Worm (Caenorhabditis elegans) whole organism, L2 larva: ENCODE results near the gene Y61A9LA.1.
A peak's percentile ranks its signal among the peaks of the same experiment; 100 is the strongest.

Experiments
- C34F6.9 ChIP-seq: fragments of 150-350 bp; optimal IDR thresholded peaks from 2 replicates; lab custom pipeline; 2014; ENCODE audit warnings: missing biosample characterization, missing genetic modification characterization
- F13H6.1 ChIP-seq: sonication (generic microtip); optimal IDR thresholded peaks from 2 replicates; lab custom pipeline; 2016; ENCODE audit warnings: missing genetic modification characterization, missing compliant biosample characterization
- R02D3.7 ChIP-seq: fragments of 150-350 bp; optimal IDR thresholded peaks from 2 replicates; lab custom pipeline; 2014; ENCODE audit warnings: missing biosample characterization, missing genetic modification characterization
- Y55F3AM.14 ChIP-seq: fragments of 200-800 bp; sonication (Bioruptor generic); optimal IDR thresholded peaks from 2 replicates; lab custom pipeline; 2018; ENCODE audit warnings: mild to moderate bottlenecking, missing genetic modification characterization, missing compliant biosample characterization
- ZK546.5 ChIP-seq: sonication (generic microtip); optimal IDR thresholded peaks from 2 replicates; lab custom pipeline; 2017; ENCODE audit warnings: missing biosample characterization, missing genetic modification characterization
- alr-1 ChIP-seq: fragments of 150-350 bp; optimal IDR thresholded peaks from 2 replicates; lab custom pipeline; 2014; ENCODE audit warnings: missing biosample characterization, missing genetic modification characterization
- aly-2 ChIP-seq: fragments of 150-350 bp; optimal IDR thresholded peaks from 2 replicates; lab custom pipeline; 2014; ENCODE audit warnings: missing biosample characterization, missing genetic modification characterization
- ama-1 ChIP-seq: fragments of 150-350 bp; optimal IDR thresholded peaks from 2 replicates; lab custom pipeline; 2018; ENCODE audit warnings: inconsistent platforms
- blmp-1 ChIP-seq: sonication (generic microtip); optimal IDR thresholded peaks from 2 replicates; lab custom pipeline; 2017; ENCODE audit warnings: missing genetic modification characterization, mild to moderate bottlenecking, missing compliant biosample characterization, antibody characterized with exemption, moderate library complexity; ENCODE audit not compliant: insufficient read depth
- ceh-16 ChIP-seq: fragments of 150-350 bp; optimal IDR thresholded peaks from 2 replicates; lab custom pipeline; 2014; ENCODE audit warnings: missing biosample characterization, missing genetic modification characterization
- ceh-82 ChIP-seq: fragments of 150-350 bp; optimal IDR thresholded peaks from 2 replicates; lab custom pipeline; 2014; ENCODE audit warnings: missing biosample characterization, missing genetic modification characterization
- crh-2 ChIP-seq: sonication (generic microtip); optimal IDR thresholded peaks from 2 replicates; lab custom pipeline; 2017; ENCODE audit warnings: missing biosample characterization, missing genetic modification characterization
- dmd-4 ChIP-seq: sonication (generic microtip); optimal IDR thresholded peaks from 2 replicates; lab custom pipeline; 2017; ENCODE audit warnings: missing biosample characterization, missing genetic modification characterization
- elt-1 ChIP-seq: fragments of 150-350 bp; optimal IDR thresholded peaks from 2 replicates; lab custom pipeline; 2014; ENCODE audit warnings: missing biosample characterization, missing genetic modification characterization
- elt-3 ChIP-seq: sonication (generic microtip); optimal IDR thresholded peaks from 2 replicates; lab custom pipeline; 2017; ENCODE audit warnings: missing biosample characterization, missing genetic modification characterization
- fos-1 ChIP-seq: fragments of 150-350 bp; optimal IDR thresholded peaks from 2 replicates; lab custom pipeline; 2014; ENCODE audit warnings: missing biosample characterization, missing genetic modification characterization
- gmeb-1 ChIP-seq: fragments of 150-350 bp; optimal IDR thresholded peaks from 2 replicates; lab custom pipeline; 2014; ENCODE audit warnings: missing biosample characterization, missing genetic modification characterization
- lin-11 ChIP-seq: fragments of 150-350 bp; sonication (generic microtip); optimal IDR thresholded peaks from 2 replicates; lab custom pipeline; 2014; ENCODE audit warnings: missing biosample characterization, missing genetic modification characterization, inconsistent platforms, mixed read lengths
- lin-13 ChIP-seq: fragments of 150-350 bp; optimal IDR thresholded peaks from 2 replicates; lab custom pipeline; 2014; ENCODE audit warnings: missing biosample characterization, missing genetic modification reagents, missing genetic modification characterization
- mab-5 ChIP-seq: fragments of 150-350 bp; optimal IDR thresholded peaks from 2 replicates; lab custom pipeline; 2014; ENCODE audit warnings: missing biosample characterization, missing genetic modification characterization
- mdl-1 ChIP-seq, 2 experiments: fragments of 150-350 bp in 1 of 2; sonication (generic microtip) in 1 of 2; optimal IDR thresholded peaks; 2 replicates each; lab custom pipeline; 2017; ENCODE audit warnings: missing biosample characterization in 2 of 2, missing genetic modification characterization in 2 of 2
- nhr-10 ChIP-seq: sonication (generic microtip); optimal IDR thresholded peaks from 2 replicates; lab custom pipeline; 2017; ENCODE audit warnings: missing biosample characterization, missing genetic modification characterization
- nhr-11 ChIP-seq: fragments of 150-350 bp; optimal IDR thresholded peaks from 2 replicates; lab custom pipeline; 2014; ENCODE audit warnings: missing biosample characterization, missing genetic modification characterization
- nhr-12 ChIP-seq: fragments of 150-350 bp; optimal IDR thresholded peaks from 2 replicates; lab custom pipeline; 2014; ENCODE audit warnings: missing biosample characterization, missing genetic modification characterization
- nhr-129 ChIP-seq: fragments of 150-350 bp; optimal IDR thresholded peaks from 2 replicates; lab custom pipeline; 2014; ENCODE audit warnings: missing biosample characterization, missing genetic modification characterization
- nhr-21 ChIP-seq: fragments of 150-350 bp; optimal IDR thresholded peaks from 2 replicates; lab custom pipeline; 2014; ENCODE audit warnings: missing biosample characterization, missing genetic modification characterization
- nhr-23 ChIP-seq: fragments of 150-350 bp; optimal IDR thresholded peaks from 2 replicates; lab custom pipeline; 2014; ENCODE audit warnings: missing biosample characterization, missing genetic modification reagents, missing genetic modification characterization
- nhr-237 ChIP-seq: fragments of 150-350 bp; optimal IDR thresholded peaks from 2 replicates; lab custom pipeline; 2014; ENCODE audit warnings: missing biosample characterization, missing genetic modification characterization
- nhr-25 ChIP-seq: fragments of 150-350 bp; sonication (generic microtip); optimal IDR thresholded peaks from 3 replicates; lab custom pipeline; 2014; ENCODE audit warnings: missing biosample characterization, missing genetic modification characterization
- nhr-6 ChIP-seq: fragments of 150-350 bp; optimal IDR thresholded peaks from 2 replicates; lab custom pipeline; 2014; ENCODE audit warnings: missing biosample characterization, missing genetic modification characterization
- nhr-77 ChIP-seq: fragments of 150-350 bp; optimal IDR thresholded peaks from 2 replicates; lab custom pipeline; 2014; ENCODE audit warnings: missing biosample characterization, missing genetic modification characterization
- peb-1 ChIP-seq: fragments of 150-350 bp; optimal IDR thresholded peaks from 2 replicates; lab custom pipeline; 2014; ENCODE audit warnings: missing biosample characterization, missing genetic modification characterization
- sem-4 ChIP-seq: fragments of 150-350 bp; optimal IDR thresholded peaks from 2 replicates; lab custom pipeline; 2014; ENCODE audit warnings: missing biosample characterization, missing genetic modification reagents, missing genetic modification characterization
- skn-1 ChIP-seq: sonication (generic microtip); optimal IDR thresholded peaks from 2 replicates; lab custom pipeline; 2017; ENCODE audit warnings: missing biosample characterization, missing genetic modification characterization
- sma-3 ChIP-seq: sonication (generic microtip); optimal IDR thresholded peaks from 2 replicates; lab custom pipeline; 2016; ENCODE audit warnings: missing genetic modification reagents, missing genetic modification characterization, missing compliant biosample characterization
- sma-9 ChIP-seq, 2 experiments: fragments of 150-350 bp in 1 of 2; sonication (generic microtip) in 1 of 2; optimal IDR thresholded peaks; 2 replicates each; lab custom pipeline; 2014 to 2016; ENCODE audit warnings: missing genetic modification characterization in 2 of 2, mild to moderate bottlenecking in 1 of 2, missing biosample characterization in 1 of 2, missing compliant biosample characterization in 1 of 2, missing genetic modification reagents in 1 of 2, moderate library complexity in 1 of 2
- snpc-4 ChIP-seq: fragments of 150-350 bp; optimal IDR thresholded peaks from 2 replicates; lab custom pipeline; 2014; ENCODE audit warnings: missing biosample characterization, missing genetic modification characterization
- unc-39 ChIP-seq: fragments of 150-350 bp; optimal IDR thresholded peaks from 2 replicates; lab custom pipeline; 2014; ENCODE audit warnings: missing biosample characterization, missing genetic modification characterization
- unc-55 ChIP-seq: fragments of 150-350 bp; sonication (generic microtip); optimal IDR thresholded peaks from 3 replicates; lab custom pipeline; 2014; ENCODE audit warnings: missing biosample characterization, missing genetic modification reagents, missing genetic modification characterization
- ztf-1 ChIP-seq: fragments of 200-800 bp; sonication (Bioruptor generic); conservative IDR thresholded peaks from 2 replicates; pipeline ENCODE4 v1.3.6; 2022; ENCODE audit warnings: missing genetic modification characterization, missing compliant biosample characterization
- ztf-11 ChIP-seq: sonication (generic microtip); optimal IDR thresholded peaks from 2 replicates; lab custom pipeline; 2017; ENCODE audit warnings: missing biosample characterization, missing genetic modification characterization
- ztf-4 ChIP-seq: fragments of 150-350 bp; optimal IDR thresholded peaks from 2 replicates; lab custom pipeline; 2014; ENCODE audit warnings: missing biosample characterization, missing genetic modification characterization

Y61A9LA.1 gene

DNA sequence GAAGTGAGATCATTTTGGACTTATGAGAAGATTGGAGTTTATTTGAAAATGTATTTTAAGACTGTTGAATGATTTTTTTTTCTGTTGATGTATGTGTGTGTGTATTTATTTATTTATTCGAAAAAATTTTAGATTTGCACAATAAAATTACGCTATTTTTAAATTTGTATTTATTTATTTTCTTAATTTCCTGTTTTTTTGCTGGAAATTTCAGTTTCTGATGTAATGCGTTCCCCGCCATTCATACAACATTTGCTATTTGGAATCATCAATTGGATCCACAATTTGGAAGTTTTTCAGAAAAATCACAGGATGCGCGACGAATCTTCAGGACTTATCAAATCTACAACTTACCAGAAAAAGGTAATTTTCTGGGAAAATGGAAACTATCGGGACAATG, at the start of gene Y61A9LA.1:
Gene Y61A9LA.1 (plus strand): TSS at position 301 of the 400 bp plus-strand sequence.
- TF ChIP-seq elt-1 (tag; lab: Kevin White, UChicago) (no peak), nhr-21 (no peak), aly-2 (tag; lab: Kevin White, UChicago) (no peak), lin-13 (GFP tag; lab: Kevin White, UChicago) (no peak), elt-3 (tag; lab: Kevin White, UChicago) (no peak), nhr-11 (no peak), nhr-129 (tag; lab: Kevin White, UChicago) (no peak), gmeb-1 (tag; lab: Kevin White, UChicago) (no peak)

DNA sequence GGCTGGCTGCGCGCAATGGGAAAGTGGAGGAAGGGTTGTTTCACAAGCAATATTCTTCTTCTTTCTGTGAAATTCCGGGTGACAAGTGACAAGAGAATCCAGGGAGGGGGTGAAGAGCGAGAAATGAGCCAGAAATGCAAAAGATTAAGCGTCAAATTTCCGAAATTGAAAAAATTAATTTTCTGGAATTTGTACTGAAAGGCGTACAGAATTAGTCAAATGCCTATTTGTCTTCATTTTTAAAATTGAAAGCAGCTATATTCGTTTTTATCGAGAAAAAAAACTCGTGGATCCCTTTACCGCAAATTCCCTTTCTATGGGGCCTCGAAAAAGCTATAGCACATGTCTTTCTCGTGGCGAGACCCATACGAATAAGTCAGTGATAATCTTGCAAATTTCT, 49.4 kb upstream of the Y61A9LA.1 start:
- TF ChIP-seq elt-1 (tag; lab: Kevin White, UChicago) (no peak), nhr-23 (no peak), ztf-1 (GFP tag; lab: Robert Waterston, UW) (no peak), elt-3 (tag; lab: Kevin White, UChicago) (no peak), ceh-82 (no peak), sma-3 (GFP tag; lab: Kevin White, UChicago) (no peak), ama-1 (lab: Kevin White, UChicago) (no peak)

DNA sequence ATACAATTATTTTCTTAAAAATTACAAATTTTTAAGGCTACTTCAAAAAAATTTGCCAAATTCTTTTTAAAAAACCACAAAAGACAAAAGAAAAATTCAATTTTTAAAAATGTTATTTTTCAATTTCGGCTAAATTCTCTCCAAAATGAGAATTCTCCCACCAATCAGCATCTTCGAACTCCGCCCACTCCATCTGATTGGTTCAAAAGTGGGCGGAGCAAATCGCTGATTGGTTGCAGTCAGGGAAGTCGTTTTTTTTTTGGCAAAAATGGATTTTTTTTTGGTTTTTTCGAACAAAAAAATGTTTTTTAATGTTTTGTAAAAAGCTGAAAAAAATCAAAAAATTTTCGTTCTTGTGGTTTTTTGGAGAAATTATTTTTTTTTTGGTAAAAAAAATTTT, 45.3 kb upstream of the Y61A9LA.1 start:
- TF ChIP-seq unc-39 (no peak), sem-4 (tag; lab: Kevin White, UChicago) (no peak), Y55F3AM.14 (GFP tag; lab: Kevin White, UChicago) (no peak), ceh-16 (no peak)

DNA sequence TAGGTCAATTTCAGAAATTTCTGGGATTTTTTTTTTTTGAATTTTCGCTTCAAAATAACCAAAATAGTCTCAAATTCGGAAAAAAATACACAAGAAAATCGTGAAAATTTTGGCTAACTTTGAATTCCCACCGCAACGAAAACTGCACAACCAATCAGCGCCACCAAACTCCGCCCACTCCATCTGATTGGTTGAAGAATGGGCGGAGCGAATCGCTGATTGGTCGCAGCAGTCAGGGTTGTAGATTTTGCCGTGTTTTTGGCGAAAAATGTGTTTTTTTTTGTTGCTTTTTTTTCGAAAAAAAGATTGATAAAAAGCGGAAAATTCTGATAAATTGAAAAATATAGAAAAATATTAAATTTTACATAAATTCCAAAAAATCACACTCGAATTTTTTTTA, 38.3 kb upstream of the Y61A9LA.1 start:
- TF ChIP-seq nhr-21 (no peak), snpc-4 (tag; lab: Kevin White, UChicago) (no peak), elt-1 (tag; lab: Kevin White, UChicago) (no peak), blmp-1 (tag; lab: Kevin White, UChicago) (no peak), fos-1 (no peak), sma-9 (GFP tag; optimal IDR thresholded peaks at IDR 0.05; lab: Kevin White, UChicago) (no peak), sma-9 (tag; optimal IDR thresholded peaks at IDR 0.05; lab: Kevin White, UChicago) (no peak), unc-55 (GFP tag; lab: Kevin White, UChicago) (no peak), ztf-4 (no peak)

DNA sequence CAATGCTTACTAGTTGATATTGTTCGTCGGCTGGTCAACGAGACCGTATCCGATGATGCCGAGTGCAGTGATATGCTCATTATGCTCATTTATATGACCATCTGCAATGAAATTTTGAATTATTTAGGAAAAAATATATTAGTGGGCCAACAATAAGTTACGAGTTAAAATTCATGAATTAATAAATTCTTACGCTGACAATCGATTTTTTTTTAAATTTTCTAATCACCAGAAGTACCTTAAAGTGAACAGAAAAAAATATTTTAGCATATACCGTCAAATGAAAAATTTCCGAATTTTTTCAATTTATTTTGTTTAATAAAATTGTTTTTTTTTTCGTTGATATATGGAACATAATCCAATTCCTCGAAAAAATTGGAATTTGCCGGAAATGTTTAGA, 35.9 kb upstream of the Y61A9LA.1 start, which contains the start of gene sos-1:
Gene sos-1 (minus strand): TSS at position 101 of the 400 bp plus-strand sequence.
- TF ChIP-seq peb-1 (tag; lab: Kevin White, UChicago) (no peak), mdl-1 (tag; optimal IDR thresholded peaks at IDR 0.05; lab: Kevin White, UChicago) (no peak), nhr-77 (tag; lab: Kevin White, UChicago) (no peak), fos-1 (no peak), ZK546.5 (tag; lab: Kevin White, UChicago) (no peak), crh-2 (no peak), ceh-82 (no peak), mab-5 (tag; lab: Kevin White, UChicago) (no peak), sma-3 (GFP tag; lab: Kevin White, UChicago) (no peak), nhr-25 (tag; lab: Kevin White, UChicago) (no peak), lin-11 (tag; lab: Kevin White, UChicago) (no peak), C34F6.9 (no peak), nhr-11 (no peak), ceh-16 (no peak), nhr-6 (no peak), nhr-129 (tag; lab: Kevin White, UChicago) (no peak), aly-2 (tag; lab: Kevin White, UChicago) (no peak)

DNA sequence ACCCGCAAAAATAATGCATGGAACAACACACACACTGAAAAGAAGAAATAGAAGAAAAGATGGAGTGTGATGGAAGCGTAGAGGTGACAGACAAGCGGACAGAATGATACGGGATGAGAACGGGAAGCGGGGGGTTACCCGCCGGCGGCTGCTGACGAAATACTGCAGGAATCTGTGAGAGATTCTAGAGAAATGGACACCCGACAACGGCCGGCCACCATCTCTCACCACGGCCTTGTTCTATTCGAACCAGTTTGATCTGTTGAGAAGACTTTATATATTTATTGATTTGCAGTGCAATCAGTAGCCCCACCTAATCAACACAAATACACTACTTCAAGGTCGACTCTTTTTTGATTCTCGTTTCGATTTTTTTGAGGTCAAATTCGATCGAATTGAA, 34.6 kb upstream of the Y61A9LA.1 start:
- TF ChIP-seq lin-13 (GFP tag; lab: Kevin White, UChicago), result peak; percentile 1
- TF ChIP-seq ZK546.5 (tag; lab: Kevin White, UChicago), result no peak
- TF ChIP-seq skn-1 (tag; lab: Kevin White, UChicago), result no peak
- no peak for TF ChIP-seq alr-1 (tag; lab: Kevin White, UChicago)
- no peak for TF ChIP-seq ztf-11 (tag; lab: Kevin White, UChicago)
- TF ChIP-seq snpc-4 (tag; lab: Kevin White, UChicago), result no peak
- TF ChIP-seq sem-4 (tag; lab: Kevin White, UChicago), result peak; percentile 40
- peak; percentile 53 for TF ChIP-seq F13H6.1
- TF ChIP-seq gmeb-1 (tag; lab: Kevin White, UChicago), result peak; percentile 8
- TF ChIP-seq unc-55 (GFP tag; lab: Kevin White, UChicago), result peak; percentile 38
- no peak for TF ChIP-seq Y55F3AM.14 (GFP tag; lab: Kevin White, UChicago)
- peak; percentile 54 for TF ChIP-seq fos-1
- TF ChIP-seq dmd-4 (tag; lab: Kevin White, UChicago), result no peak
- peak; percentile 35 for TF ChIP-seq nhr-21
- TF ChIP-seq unc-39, result no peak
- TF ChIP-seq nhr-12 (tag; lab: Kevin White, UChicago), result no peak
- TF ChIP-seq nhr-237 (tag; lab: Kevin White, UChicago), result no peak
- TF ChIP-seq ama-1 (lab: Kevin White, UChicago), result no peak
- TF ChIP-seq aly-2 (tag; lab: Kevin White, UChicago), result no peak
- no peak for TF ChIP-seq R02D3.7 (tag; lab: Kevin White, UChicago)
- TF ChIP-seq sma-3 (GFP tag; lab: Kevin White, UChicago), result peak; percentile 68
- TF ChIP-seq lin-11 (tag; lab: Kevin White, UChicago), result no peak
- TF ChIP-seq mab-5 (tag; lab: Kevin White, UChicago), result no peak
- TF ChIP-seq sma-9 (GFP tag; optimal IDR thresholded peaks at IDR 0.05; lab: Kevin White, UChicago), result no peak
- no peak for TF ChIP-seq sma-9 (tag; optimal IDR thresholded peaks at IDR 0.05; lab: Kevin White, UChicago)
- TF ChIP-seq peb-1 (tag; lab: Kevin White, UChicago), result no peak
- TF ChIP-seq nhr-10 (tag; lab: Kevin White, UChicago), result no peak
